Worm (Caenorhabditis elegans) whole organism, midembryonic: Measurements from ENCODE around the gene cpna-5.

ENCODE experiments used
- T22C8.4 ChIP-seq: fragments of 200-800 bp; sonication (Bioruptor generic); IDR thresholded peaks from 2 replicates; pipeline ENCODE4 v1.3.6; 2022; ENCODE audit warnings: missing genetic modification characterization, missing compliant biosample characterization
- cog-1 ChIP-seq: sonication (generic microtip); optimal IDR thresholded peaks from 2 replicates; lab custom pipeline; 2016; ENCODE audit warnings: missing genetic modification characterization, missing compliant biosample characterization
- flt-1 ChIP-seq: fragments of 200-800 bp; sonication (Bioruptor generic); IDR thresholded peaks from 2 replicates; pipeline ENCODE4 v1.3.6; 2022; ENCODE audit warnings: missing genetic modification characterization, missing compliant biosample characterization
- klf-2 ChIP-seq: fragments of 200-800 bp; sonication (Bioruptor generic); conservative IDR thresholded peaks from 2 replicates; pipeline ENCODE4 v1.3.6; 2022; ENCODE audit warnings: missing genetic modification reagents, missing genetic modification characterization, missing compliant biosample characterization
- med-1 ChIP-seq: sonication (generic microtip); optimal IDR thresholded peaks from 2 replicates; lab custom pipeline; 2017; ENCODE audit warnings: missing genetic modification characterization, mild to moderate bottlenecking, missing compliant biosample characterization, antibody characterized with exemption, missing genetic modification reagents; ENCODE audit not compliant: insufficient read depth
- ref-1 ChIP-seq: fragments of 200-800 bp; sonication (Bioruptor generic); conservative IDR thresholded peaks from 2 replicates; pipeline ENCODE4 v1.3.6; 2022; ENCODE audit warnings: missing genetic modification reagents, missing genetic modification characterization, missing compliant biosample characterization
- tab-1 ChIP-seq: fragments of 200-800 bp; sonication (Bioruptor generic); IDR thresholded peaks from 2 replicates; pipeline ENCODE4 v1.3.6; 2022; ENCODE audit warnings: missing genetic modification characterization, missing compliant biosample characterization
- ztf-23 ChIP-seq: fragments of 200-800 bp; sonication (Bioruptor generic); IDR thresholded peaks from 2 replicates; pipeline ENCODE4 v1.3.6; 2022; ENCODE audit warnings: missing genetic modification reagents, missing genetic modification characterization, missing compliant biosample characterization
- ztf-29 ChIP-seq: fragments of 200-800 bp; sonication (Bioruptor generic); IDR thresholded peaks from 2 replicates; pipeline ENCODE4 v1.3.6; 2022; ENCODE audit warnings: missing genetic modification reagents, missing genetic modification characterization, missing compliant biosample characterization

cpna-5 gene

DNA sequence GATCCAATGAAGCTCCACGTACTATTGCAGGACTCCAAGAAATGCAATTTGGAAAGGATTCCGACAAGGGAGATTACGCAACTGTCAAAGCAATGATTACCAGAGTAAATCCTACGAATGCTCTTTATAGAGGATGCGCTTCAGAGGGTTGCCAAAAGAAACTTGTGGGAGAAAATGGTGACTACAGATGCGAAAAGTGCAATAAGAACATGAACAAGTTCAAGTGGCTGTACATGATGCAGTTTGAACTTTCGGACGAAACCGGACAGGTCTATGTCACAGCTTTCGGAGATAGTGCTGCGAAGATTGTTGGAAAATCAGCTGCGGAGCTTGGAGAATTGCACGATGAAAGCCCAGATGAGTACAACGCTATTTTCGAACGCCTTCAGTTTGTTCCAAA lies 52.1 kb downstream of the cpna-5 start:
- TF ChIP-seq ztf-29 (GFP tag; lab: Robert Waterston, UW) (no peak), med-1 (GFP tag; lab: Kevin White, UChicago) (no peak), ref-1 (GFP tag; lab: Robert Waterston, UW) (no peak), ztf-23 (GFP tag; lab: Robert Waterston, UW) (no peak), cog-1 (tag; lab: Kevin White, UChicago) (no peak), tab-1 (GFP tag; lab: Robert Waterston, UW) (no peak), klf-2 (GFP tag; lab: Robert Waterston, UW) (no peak), flt-1 (no peak), T22C8.4 (GFP tag; lab: Robert Waterston, UW) (no peak)

ce11 chrII:7663704-7664660 lies 54.4 kb downstream of the cpna-5 start, which contains the start of the genes F18A1.7 and rpa-1:
F18A1.7 (minus strand) TSS chrII:7663754.
rpa-1 (plus strand) TSS chrII:7664582.
- TF ChIP-seq ztf-29 (GFP tag; lab: Robert Waterston, UW) (no peak), cog-1 (tag; lab: Kevin White, UChicago) (no peak), ztf-23 (GFP tag; lab: Robert Waterston, UW) (0 out of 2 replicates have a peak, but pooled peaks have one; percentile 9)

DNA sequence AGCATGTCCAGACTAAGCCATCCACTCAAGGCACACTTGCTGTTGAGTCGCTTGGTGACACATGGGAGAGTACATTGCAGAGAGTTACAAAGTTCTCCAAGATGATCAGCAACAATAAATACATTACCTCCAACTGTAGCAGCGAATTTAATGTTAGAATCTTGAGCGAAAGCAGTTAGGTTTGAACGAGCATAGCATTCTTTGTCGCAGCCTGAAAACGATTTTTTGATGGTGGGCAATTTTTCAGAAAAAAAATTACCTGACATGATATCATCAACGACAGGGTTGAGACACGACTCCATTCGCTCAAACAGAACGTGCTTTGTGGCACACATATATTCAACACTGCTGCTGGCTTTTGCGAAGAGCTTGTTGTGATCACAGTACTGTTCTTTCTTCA lies 55.4 kb downstream of the cpna-5 start:
- TF ChIP-seq ref-1 (GFP tag; lab: Robert Waterston, UW) (no peak), klf-2 (GFP tag; lab: Robert Waterston, UW) (no peak), cog-1 (tag; lab: Kevin White, UChicago) (no peak), ztf-23 (GFP tag; lab: Robert Waterston, UW) (no peak), med-1 (GFP tag; lab: Kevin White, UChicago) (no peak), flt-1 (no peak), ztf-29 (GFP tag; lab: Robert Waterston, UW) (no peak), tab-1 (GFP tag; lab: Robert Waterston, UW) (no peak), T22C8.4 (GFP tag; lab: Robert Waterston, UW) (no peak)

- TF ChIP-seq ztf-23 (GFP tag; lab: Robert Waterston, UW) (no peak), med-1 (GFP tag; lab: Kevin White, UChicago) (no peak), flt-1 (no peak), tab-1 (GFP tag; lab: Robert Waterston, UW) (no peak), ztf-29 (GFP tag; lab: Robert Waterston, UW) (no peak), cog-1 (tag; lab: Kevin White, UChicago) (no peak), ref-1 (GFP tag; lab: Robert Waterston, UW) (no peak), T22C8.4 (GFP tag; lab: Robert Waterston, UW) (no peak; the same call in 1 of the 2 replicates), klf-2 (GFP tag; lab: Robert Waterston, UW) (no peak)
Observed at ce11 chrII:7662008-7662686, 56.2 kb downstream of the cpna-5 start, which contains the start of gene alfa-1. alfa-1 (minus strand) TSS chrII:7662522.
